Fruit fly (Drosophila melanogaster) whole organism, wandering third instar larva: ENCODE results near the gene CG3558.

ENCODE experiments used
- Abd-B ChIP-seq: fragments of >200 bp; optimal IDR thresholded peaks from 2 replicates; lab custom pipeline; 2017; ENCODE audit warnings: missing biosample characterization, missing genetic modification characterization
- CG32264 ChIP-seq: fragments of 200-800 bp; sonication (Bioruptor generic); optimal IDR thresholded peaks from 2 replicates; lab custom pipeline; 2016; ENCODE audit warnings: missing biosample characterization, missing genetic modification characterization
- CrebA ChIP-seq: fragments of 200-800 bp; sonication (Bioruptor generic); optimal IDR thresholded peaks from 2 replicates; lab custom pipeline; 2016; ENCODE audit warnings: missing biosample characterization, mild to moderate bottlenecking, missing genetic modification characterization, borderline replicate concordance
- Dfd ChIP-seq: fragments of >200 bp; optimal IDR thresholded peaks from 2 replicates; lab custom pipeline; 2017; ENCODE audit warnings: missing biosample characterization, missing genetic modification characterization
- GATAd ChIP-seq: sonication (Bioruptor generic); optimal IDR thresholded peaks from 2 replicates; lab custom pipeline; 2016; ENCODE audit warnings: missing biosample characterization, missing genetic modification characterization
- HLH106 ChIP-seq: fragments of 200-800 bp; optimal IDR thresholded peaks from 3 replicates; lab custom pipeline; 2019; ENCODE audit warnings: missing biosample characterization, mild to moderate bottlenecking, missing genetic modification characterization, moderate library complexity
- Hnf4 ChIP-seq: fragments of 200-800 bp; sonication (Bioruptor generic); optimal IDR thresholded peaks from 2 replicates; lab custom pipeline; 2016; ENCODE audit warnings: missing biosample characterization, mild to moderate bottlenecking, missing genetic modification characterization
- Hr78 ChIP-seq: fragments of >200 bp; optimal IDR thresholded peaks from 2 replicates; lab custom pipeline; 2017; ENCODE audit warnings: missing biosample characterization, missing genetic modification characterization
- Hr83 ChIP-seq: fragments of 200-300 bp; sonication (Bioruptor generic); optimal IDR thresholded peaks from 2 replicates; lab custom pipeline; 2016; ENCODE audit warnings: missing biosample characterization, mild to moderate bottlenecking, missing genetic modification characterization, moderate library complexity; ENCODE audit not compliant: poor library complexity, severe bottlenecking
- Mio ChIP-seq: sonication (Bioruptor generic); optimal IDR thresholded peaks from 2 replicates; lab custom pipeline; 2016; ENCODE audit warnings: missing biosample characterization, missing genetic modification characterization
- N ChIP-seq: fragments of >200 bp; optimal IDR thresholded peaks from 2 replicates; lab custom pipeline; 2018; ENCODE audit warnings: missing biosample characterization, missing external identifiers, missing genetic modification characterization
- Rel ChIP-seq, 2 experiments: fragments of 200-800 bp; sonication (Bioruptor generic) in 1 of 2; optimal IDR thresholded peaks; 2 replicates in 1 of 2; 3 replicates in 1 of 2; lab custom pipeline; 2016 to 2019; ENCODE audit warnings: mild to moderate bottlenecking in 2 of 2, missing biosample characterization in 2 of 2, missing genetic modification characterization in 2 of 2, moderate library complexity in 1 of 2
- br ChIP-seq: fragments of 200-800 bp; sonication (Bioruptor generic); optimal IDR thresholded peaks from 2 replicates; lab custom pipeline; 2016; ENCODE audit warnings: missing biosample characterization, missing genetic modification characterization
- dmrt93B ChIP-seq: fragments of 200-800 bp; sonication (Bioruptor generic); optimal IDR thresholded peaks from 2 replicates; lab custom pipeline; 2018; ENCODE audit warnings: missing biosample characterization, mild to moderate bottlenecking, missing genetic modification characterization
- fru ChIP-seq: fragments of 200-800 bp; sonication (Bioruptor generic); optimal IDR thresholded peaks from 3 replicates; lab custom pipeline; 2016; ENCODE audit warnings: missing biosample characterization, mild to moderate bottlenecking, missing genetic modification characterization
- h ChIP-seq: fragments of 200-800 bp; sonication (Bioruptor generic); optimal IDR thresholded peaks from 3 replicates; lab custom pipeline; 2016; ENCODE audit warnings: missing biosample characterization, mild to moderate bottlenecking, missing genetic modification characterization
- lola ChIP-seq: fragments of >200 bp; optimal IDR thresholded peaks from 2 replicates; lab custom pipeline; 2017; ENCODE audit warnings: missing biosample characterization, missing genetic modification characterization
- sv ChIP-seq: fragments of 200-800 bp; sonication (Bioruptor generic); optimal IDR thresholded peaks from 3 replicates; lab custom pipeline; 2016; ENCODE audit warnings: missing biosample characterization, missing genetic modification characterization
- tai ChIP-seq: sonication (Bioruptor generic); optimal IDR thresholded peaks from 2 replicates; lab custom pipeline; 2016; ENCODE audit warnings: missing biosample characterization, missing genetic modification characterization
- usp ChIP-seq: fragments of >200 bp; optimal IDR thresholded peaks from 2 replicates; lab custom pipeline; 2017; ENCODE audit warnings: missing biosample characterization, missing genetic modification characterization

The CG3558 gene

dm6 chr2L:3043647-3044046, 51.0 kb downstream of the CG3558 start, which contains the start of gene FASN2:
Gene FASN2, plus strand, starts transcription at chr2L:3043947.
- no peak for TF ChIP-seq lola (GFP tag; lab: Kevin White, UChicago)
- no peak for TF ChIP-seq CG32264 (GFP tag; lab: Kevin White, UChicago)
- TF ChIP-seq dmrt93B (GFP tag; lab: Kevin White, UChicago): no peak
- TF ChIP-seq N (GFP tag; lab: Kevin White, UChicago): no peak
- no peak for TF ChIP-seq usp (GFP tag; lab: Kevin White, UChicago)
- no peak for TF ChIP-seq Hr83 (GFP tag; lab: Kevin White, UChicago)
- TF ChIP-seq Hnf4: no peak
- no peak for TF ChIP-seq fru (GFP tag; lab: Kevin White, UChicago)
- no peak for TF ChIP-seq HLH106 (tag; lab: Kevin White, UChicago)
- no peak for TF ChIP-seq sv (GFP tag; lab: Kevin White, UChicago)
- TF ChIP-seq GATAd (GFP tag; lab: Kevin White, UChicago): no peak
- TF ChIP-seq CrebA (GFP tag; lab: Kevin White, UChicago): no peak
- no peak for TF ChIP-seq Mio
- TF ChIP-seq, all 38 proteins: peak for 0

- TF ChIP-seq Hr83 (GFP tag; lab: Kevin White, UChicago) (peak; percentile 2), br (no peak), Abd-B (no peak), Dfd (GFP tag; lab: Kevin White, UChicago) (no peak), usp (GFP tag; lab: Kevin White, UChicago) (no peak), Hr78 (GFP tag; lab: Kevin White, UChicago) (no peak), N (GFP tag; lab: Kevin White, UChicago) (no peak), h (GFP tag; lab: Kevin White, UChicago) (peak; percentile 51), Rel (GFP tag; optimal IDR thresholded peaks at IDR 0.05; lab: Kevin White, UChicago) (no peak), Rel (tag; optimal IDR thresholded peaks at IDR 0.05; lab: Kevin White, UChicago) (peak; percentile 95), tai (no peak)
Measured at dm6 chr2L:3044660-3045504, 52.2 kb downstream of the CG3558 start.
